Worm (Caenorhabditis elegans) whole organism, late embryonic: ENCODE results near the gene C30H6.9.

Experiments
- C08G9.2 ChIP-seq: sonication (generic microtip); optimal IDR thresholded peaks from 2 replicates; lab custom pipeline; 2016; ENCODE audit warnings: mild to moderate bottlenecking, missing genetic modification characterization, moderate library complexity, missing compliant biosample characterization
- C38D4.7 ChIP-seq: fragments of 200-800 bp; sonication (Bioruptor generic); optimal IDR thresholded peaks from 2 replicates; lab custom pipeline; 2018; ENCODE audit warnings: mild to moderate bottlenecking, missing genetic modification characterization, moderate library complexity, missing compliant biosample characterization
- T23F11.4 ChIP-seq: fragments of 200-800 bp; sonication (Bioruptor generic); optimal IDR thresholded peaks from 2 replicates; lab custom pipeline; 2018; ENCODE audit warnings: mild to moderate bottlenecking, missing genetic modification characterization, missing compliant biosample characterization
- Y22D7AL.16 ChIP-seq: sonication (generic microtip); optimal IDR thresholded peaks from 2 replicates; lab custom pipeline; 2016; ENCODE audit warnings: missing genetic modification characterization, missing compliant biosample characterization
- ahr-1 ChIP-seq: sonication (generic microtip); optimal IDR thresholded peaks from 2 replicates; lab custom pipeline; 2016; ENCODE audit warnings: missing genetic modification characterization, missing compliant biosample characterization
- ceh-18 ChIP-seq: sonication (generic microtip); optimal IDR thresholded peaks from 2 replicates; lab custom pipeline; 2016; ENCODE audit warnings: missing genetic modification characterization, missing compliant biosample characterization
- ceh-19 ChIP-seq: fragments of 200-800 bp; sonication (Bioruptor generic); optimal IDR thresholded peaks from 2 replicates; lab custom pipeline; 2018; ENCODE audit warnings: mild to moderate bottlenecking, missing genetic modification characterization, missing compliant biosample characterization
- ceh-22 ChIP-seq: sonication (generic microtip); optimal IDR thresholded peaks from 2 replicates; lab custom pipeline; 2017; ENCODE audit warnings: missing biosample characterization, missing genetic modification characterization
- ceh-24 ChIP-seq: sonication (generic microtip); optimal IDR thresholded peaks from 2 replicates; lab custom pipeline; 2016; ENCODE audit warnings: mild to moderate bottlenecking, missing genetic modification characterization, missing compliant biosample characterization
- ceh-30 ChIP-seq: fragments of 150-350 bp; optimal IDR thresholded peaks from 2 replicates; lab custom pipeline; 2014; ENCODE audit warnings: missing biosample characterization, missing genetic modification characterization
- elt-2 ChIP-seq: sonication (generic microtip); optimal IDR thresholded peaks from 2 replicates; lab custom pipeline; 2016; ENCODE audit warnings: missing genetic modification reagents, missing genetic modification characterization, missing compliant biosample characterization
- elt-4 ChIP-seq: sonication (generic microtip); optimal IDR thresholded peaks from 2 replicates; lab custom pipeline; 2016; ENCODE audit warnings: missing genetic modification characterization, missing compliant biosample characterization
- ets-4 ChIP-seq: sonication (generic microtip); optimal IDR thresholded peaks from 2 replicates; lab custom pipeline; 2016; ENCODE audit warnings: missing genetic modification characterization, missing compliant biosample characterization
- eyg-1 ChIP-seq: sonication (generic microtip); optimal IDR thresholded peaks from 2 replicates; lab custom pipeline; 2016; ENCODE audit warnings: missing genotype, missing genetic modification characterization, missing compliant biosample characterization
- fkh-10 ChIP-seq: fragments of 150-350 bp; optimal IDR thresholded peaks from 2 replicates; lab custom pipeline; 2014; ENCODE audit warnings: missing biosample characterization, missing genetic modification reagents, missing genetic modification characterization
- fkh-6 ChIP-seq: sonication (generic microtip); optimal IDR thresholded peaks from 2 replicates; lab custom pipeline; 2016; ENCODE audit warnings: missing genetic modification characterization, missing compliant biosample characterization
- gmeb-2 ChIP-seq: sonication (generic microtip); optimal IDR thresholded peaks from 2 replicates; lab custom pipeline; 2016; ENCODE audit warnings: missing genetic modification characterization, inconsistent platforms, missing compliant biosample characterization
- hlh-13 ChIP-seq: fragments of 200-800 bp; sonication (Bioruptor generic); optimal IDR thresholded peaks from 2 replicates; lab custom pipeline; 2018; ENCODE audit warnings: mild to moderate bottlenecking, missing genetic modification characterization, missing compliant biosample characterization
- hlh-30 ChIP-seq: sonication (generic microtip); optimal IDR thresholded peaks from 2 replicates; lab custom pipeline; 2017; ENCODE audit warnings: antibody characterized with exemption, missing genetic modification characterization, missing compliant biosample characterization; ENCODE audit not compliant: insufficient read depth
- hlh-8 ChIP-seq: sonication (generic microtip); optimal IDR thresholded peaks from 2 replicates; lab custom pipeline; 2016; ENCODE audit warnings: missing genotype, missing genetic modification characterization, missing compliant biosample characterization
- lim-6 ChIP-seq: sonication (generic microtip); optimal IDR thresholded peaks from 2 replicates; lab custom pipeline; 2016; ENCODE audit warnings: missing genetic modification characterization, missing compliant biosample characterization
- lin-11 ChIP-seq: fragments of 200-800 bp; sonication (Bioruptor generic); optimal IDR thresholded peaks from 2 replicates; lab custom pipeline; 2018; ENCODE audit warnings: mild to moderate bottlenecking, missing genetic modification characterization, missing compliant biosample characterization
- madf-2 ChIP-seq: sonication (generic microtip); optimal IDR thresholded peaks from 2 replicates; lab custom pipeline; 2017; ENCODE audit warnings: missing genetic modification characterization, missing compliant biosample characterization
- mec-3 ChIP-seq: sonication (generic microtip); optimal IDR thresholded peaks from 2 replicates; lab custom pipeline; 2016; ENCODE audit warnings: borderline replicate concordance, missing genetic modification characterization, missing compliant biosample characterization
- nfya-1 ChIP-seq: sonication (generic microtip); optimal IDR thresholded peaks from 2 replicates; lab custom pipeline; 2017; ENCODE audit warnings: missing genetic modification characterization, mild to moderate bottlenecking, missing compliant biosample characterization, antibody characterized with exemption, moderate library complexity
- nhr-232 ChIP-seq: sonication (generic microtip); optimal IDR thresholded peaks from 2 replicates; lab custom pipeline; 2016; ENCODE audit warnings: missing genetic modification characterization, missing compliant biosample characterization
- npax-4 ChIP-seq: sonication (generic microtip); optimal IDR thresholded peaks from 2 replicates; lab custom pipeline; 2016; ENCODE audit warnings: missing genetic modification characterization, missing compliant biosample characterization
- pax-1 ChIP-seq: fragments of 150-350 bp; optimal IDR thresholded peaks from 2 replicates; lab custom pipeline; 2014; ENCODE audit warnings: missing biosample characterization, missing genetic modification characterization
- pha-2 ChIP-seq: sonication (generic microtip); optimal IDR thresholded peaks from 2 replicates; lab custom pipeline; 2017; ENCODE audit warnings: mild to moderate bottlenecking, missing genetic modification characterization, missing compliant biosample characterization
- pha-4 ChIP-seq: fragments of 150-350 bp; optimal IDR thresholded peaks from 2 replicates; lab custom pipeline; 2018; ENCODE audit warnings: missing biosample characterization, missing genetic modification reagents, missing genetic modification characterization
- pqm-1 ChIP-seq: sonication (generic microtip); optimal IDR thresholded peaks from 2 replicates; lab custom pipeline; 2016; ENCODE audit warnings: missing genetic modification characterization, missing compliant biosample characterization
- sdc-2 ChIP-seq: sonication (generic microtip); optimal IDR thresholded peaks from 2 replicates; lab custom pipeline; 2016; ENCODE audit warnings: missing genotype, missing genetic modification characterization, missing compliant biosample characterization
- tbx-2 ChIP-seq: sonication (generic microtip); optimal IDR thresholded peaks from 2 replicates; lab custom pipeline; 2016; ENCODE audit warnings: missing genetic modification characterization, missing compliant biosample characterization
- unc-42 ChIP-seq: sonication (generic microtip); optimal IDR thresholded peaks from 2 replicates; lab custom pipeline; 2016; ENCODE audit warnings: missing genotype, missing genetic modification characterization, missing compliant biosample characterization
- ztf-16 ChIP-seq: sonication (generic microtip); optimal IDR thresholded peaks from 2 replicates; lab custom pipeline; 2017; ENCODE audit warnings: missing genetic modification characterization, missing compliant biosample characterization

The C30H6.9 gene

DNA sequence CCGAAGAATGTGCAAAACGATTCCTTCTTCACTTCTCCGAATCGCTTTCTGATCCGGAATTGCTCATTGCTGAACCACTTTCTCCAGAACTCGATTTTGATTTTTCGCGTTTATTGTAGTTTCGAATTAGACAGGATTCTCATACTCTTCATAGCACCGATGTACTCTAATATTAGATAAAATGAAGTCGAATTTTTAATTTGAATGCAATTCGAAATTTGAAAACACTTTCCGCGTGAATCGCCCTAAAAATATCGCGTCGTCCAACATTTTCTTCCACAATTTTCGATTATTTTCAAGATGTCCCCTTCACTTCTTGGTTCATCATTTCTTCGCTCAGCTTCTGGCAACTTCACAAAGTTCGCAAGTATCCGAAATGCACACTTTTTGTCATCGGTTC lies 2.1 kb upstream of the C30H6.9 start, which contains the start of gene C30H6.8:
C30H6.8 (plus strand) TSS at position 301 of the 400 bp plus-strand sequence.
- no peak for TF ChIP-seq sdc-2
- TF ChIP-seq unc-42 (tag; lab: Kevin White, UChicago) = no peak
- no peak for TF ChIP-seq hlh-13 (GFP tag; lab: Kevin White, UChicago)
- no peak for TF ChIP-seq C38D4.7 (GFP tag; lab: Kevin White, UChicago)
- no peak for TF ChIP-seq ets-4 (tag; lab: Kevin White, UChicago)
- no peak for TF ChIP-seq npax-4 (tag; lab: Kevin White, UChicago)
- no peak for TF ChIP-seq nhr-232
- no peak for TF ChIP-seq T23F11.4 (GFP tag; lab: Kevin White, UChicago)
- TF ChIP-seq pha-2 (tag; lab: Kevin White, UChicago) = no peak
- no peak for TF ChIP-seq C08G9.2 (tag; lab: Kevin White, UChicago)
- TF ChIP-seq fkh-6 (tag; lab: Kevin White, UChicago) = no peak
- TF ChIP-seq madf-2 (tag; lab: Kevin White, UChicago) = no peak
- no peak for TF ChIP-seq eyg-1 (tag; lab: Kevin White, UChicago)
- TF ChIP-seq hlh-8 (tag; lab: Kevin White, UChicago) = no peak
- TF ChIP-seq ceh-18 (tag; lab: Kevin White, UChicago) = no peak

ce11 chrIV:17376127-17376526 lies 3.8 kb downstream of the C30H6.9 start, which contains the start of gene haf-1:
TSS of gene haf-1 (plus strand) at chrIV:17376427.
- TF ChIP-seq ceh-30 = no peak
- TF ChIP-seq ets-4 (tag; lab: Kevin White, UChicago) = no peak
- no peak for TF ChIP-seq ceh-22
- no peak for TF ChIP-seq mec-3 (tag; lab: Kevin White, UChicago)

DNA sequence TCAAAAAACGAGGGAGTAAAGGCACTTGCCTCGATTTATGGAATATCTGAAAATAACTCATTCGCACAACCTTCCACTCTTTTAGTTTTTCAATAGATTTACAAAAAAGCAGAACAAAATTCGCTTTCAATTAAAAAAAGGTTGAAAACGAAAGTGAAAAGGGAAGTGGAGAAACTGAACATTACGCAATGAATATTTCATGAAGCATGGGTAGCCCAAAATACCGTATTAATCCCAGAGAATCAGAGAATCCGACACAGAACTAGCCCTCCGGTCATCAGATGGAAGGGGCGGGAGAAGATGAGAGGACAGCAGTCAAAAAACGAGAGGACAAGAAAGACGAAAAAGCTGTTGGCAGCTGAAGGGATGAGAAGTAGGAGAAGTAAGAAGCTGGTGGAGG lies 8.5 kb downstream of the C30H6.9 start, which contains the start of gene C30H6.5:
C30H6.5 (plus strand) TSS at position 301 of the 400 bp plus-strand sequence.
- TF ChIP-seq ceh-22 (no peak), Y22D7AL.16 (no peak), tbx-2 (no peak), pqm-1 (tag; lab: Kevin White, UChicago) (no peak), fkh-10 (GFP tag; lab: Kevin White, UChicago) (no peak), ceh-24 (no peak), sdc-2 (no peak)

ce11 chrIV:17368292-17368691 lies 11.7 kb downstream of the C30H6.9 start, which contains the start of gene trh-1:
TSS of gene trh-1 (plus strand) at chrIV:17368592.
- TF ChIP-seq C38D4.7 (GFP tag; lab: Kevin White, UChicago) (no peak), lin-11 (tag; lab: Kevin White, UChicago) (no peak), ztf-16 (no peak), pax-1 (tag; lab: Kevin White, UChicago) (no peak), gmeb-2 (no peak), pha-4 (tag; lab: Kevin White, UChicago) (no peak), hlh-30 (tag; lab: Kevin White, UChicago) (no peak)

DNA sequence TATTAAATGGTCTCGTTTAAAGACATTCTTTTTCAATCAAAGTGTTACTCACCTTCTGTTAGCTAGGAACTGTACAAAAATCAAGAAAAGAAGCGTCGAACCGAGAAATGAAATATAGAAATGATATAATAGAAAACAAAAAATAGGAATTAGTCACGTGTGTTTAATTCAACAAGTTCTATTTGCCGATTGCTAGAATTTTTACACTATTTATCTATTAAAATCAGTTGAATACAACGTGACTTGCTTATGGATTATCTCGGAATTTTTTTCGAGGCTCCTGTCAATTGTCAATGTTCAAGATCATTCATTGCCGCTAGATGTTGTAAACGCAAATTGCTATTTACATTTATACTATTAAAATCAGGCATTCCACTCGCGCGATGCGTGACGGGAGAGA lies 12.7 kb downstream of the C30H6.9 start, which contains the start of gene zipt-17:
zipt-17 (minus strand) TSS at position 101 of the 400 bp plus-strand sequence.
- TF ChIP-seq ceh-22 = no peak
- no peak for TF ChIP-seq madf-2 (tag; lab: Kevin White, UChicago)
- TF ChIP-seq pha-4 (tag; lab: Kevin White, UChicago) = no peak
- no peak for TF ChIP-seq lim-6 (tag; lab: Kevin White, UChicago)
- no peak for TF ChIP-seq elt-2 (tag; lab: Kevin White, UChicago)
- TF ChIP-seq nfya-1 (tag; lab: Kevin White, UChicago) = no peak
- TF ChIP-seq elt-4 (tag; lab: Kevin White, UChicago) = no peak
- TF ChIP-seq fkh-6 (tag; lab: Kevin White, UChicago) = no peak
- TF ChIP-seq ceh-19 (GFP tag; lab: Kevin White, UChicago) = no peak
- no peak for TF ChIP-seq ahr-1 (tag; lab: Kevin White, UChicago)
- no peak for TF ChIP-seq eyg-1 (tag; lab: Kevin White, UChicago)
